Worm (Caenorhabditis elegans): ENCODE data around the gene srx-117.
"Not testable (repeated sequence)": the region's sequence is repeated elsewhere in the genome, so short reads cannot be mapped to it uniquely, and the experiment has no call there.

The srx-117 gene

ce11 chrV:5651905-5652304 lies 7.6 kb downstream of the srx-117 start:
- TF ChIP-seq hlh-30 (tag; optimal IDR thresholded peaks at IDR 0.05; ENCODE audit: insufficient read depth) (peak; percentile 19), unc-55 (GFP tag; optimal IDR thresholded peaks at IDR 0.05) (no peak), ceh-6 (GFP tag; optimal IDR thresholded peaks at IDR 0.05) (no peak), nhr-232 (tag; optimal IDR thresholded peaks at IDR 0.05) (no peak)

- no peak for TF ChIP-seq unc-86 (tag; optimal IDR thresholded peaks at IDR 0.05)
- no peak for TF ChIP-seq ceh-22 (tag; optimal IDR thresholded peaks at IDR 0.05)
- TF ChIP-seq elt-2 (tag; optimal IDR thresholded peaks at IDR 0.05) = peak; percentile 17
Observed at ce11 chrV:5653990-5654499, 9.8 kb downstream of the srx-117 start, which contains the start of gene hex-2. TSS of gene hex-2 (plus strand) at chrV:5654449.

ce11 chrV:5660604-5661209 lies 16.4 kb downstream of the srx-117 start, which contains the start of the genes mut-14 and C14C11.2:
TSS of gene mut-14 (minus strand) at chrV:5660704.
TSS of gene C14C11.2 (plus strand) at chrV:5661159.
- no peak for TF ChIP-seq K02D7.2 (tag; optimal IDR thresholded peaks at IDR 0.05)
- no peak for TF ChIP-seq ceh-2 (tag; optimal IDR thresholded peaks at IDR 0.05)
- no peak for TF ChIP-seq npax-4 (tag; optimal IDR thresholded peaks at IDR 0.05)
- TF ChIP-seq ets-4 (tag; optimal IDR thresholded peaks at IDR 0.05) = no peak
- no peak for TF ChIP-seq ttx-3 (tag; optimal IDR thresholded peaks at IDR 0.05)
- no peak for TF ChIP-seq dve-1 (tag; optimal IDR thresholded peaks at IDR 0.05)
- no peak for TF ChIP-seq ceh-24 (tag; optimal IDR thresholded peaks at IDR 0.05)
- no peak for TF ChIP-seq ref-2 (tag; optimal IDR thresholded peaks at IDR 0.05)
- TF ChIP-seq lin-11 (tag; optimal IDR thresholded peaks at IDR 0.05) = no peak
- TF ChIP-seq nhr-11 (tag; optimal IDR thresholded peaks at IDR 0.05) = no peak
- TF ChIP-seq ztf-16 (tag; optimal IDR thresholded peaks at IDR 0.05) = no peak
- TF ChIP-seq mec-3 (tag; optimal IDR thresholded peaks at IDR 0.05; ENCODE audit: borderline replicate concordance) = no peak
- no peak for TF ChIP-seq lim-6 (tag; optimal IDR thresholded peaks at IDR 0.05)
- no peak for TF ChIP-seq unc-42 (tag; optimal IDR thresholded peaks at IDR 0.05)
- TF ChIP-seq pros-1 (tag; optimal IDR thresholded peaks at IDR 0.05) = no peak
- TF ChIP-seq hlh-30 (tag; optimal IDR thresholded peaks at IDR 0.05; ENCODE audit: insufficient read depth) = no peak
- TF ChIP-seq tbx-7 (tag; optimal IDR thresholded peaks at IDR 0.05) = no peak
- no peak for TF ChIP-seq unc-86 (tag; optimal IDR thresholded peaks at IDR 0.05)
- no peak for TF ChIP-seq K09A11.1 (tag; optimal IDR thresholded peaks at IDR 0.05; ENCODE audit: insufficient read depth)

DNA sequence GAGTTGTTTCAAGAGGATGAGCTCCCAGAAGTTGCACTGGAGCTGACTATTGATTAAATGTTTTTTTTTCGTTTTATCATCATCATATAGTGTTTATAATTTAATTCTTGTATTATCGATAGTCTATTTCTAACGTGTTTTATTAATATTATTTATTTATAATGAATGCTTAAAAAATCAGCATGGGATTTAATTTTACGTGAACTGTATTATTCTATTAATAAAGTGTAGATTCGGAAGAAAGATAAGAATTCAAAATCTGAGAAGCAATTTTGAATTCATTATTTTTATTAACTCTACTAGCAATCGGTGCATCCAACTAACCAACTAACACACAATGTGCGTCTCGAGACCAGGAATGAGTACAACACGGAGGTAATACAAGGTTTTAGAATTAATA lies 19.0 kb downstream of the srx-117 start, which contains the start of gene C14C11.1:
C14C11.1 (plus strand) TSS at position 301 of the 400 bp plus-strand sequence.
- TF ChIP-seq ceh-9 (tag; optimal IDR thresholded peaks at IDR 0.05); elt-2 (tag; optimal IDR thresholded peaks at IDR 0.05); unc-3 (GFP tag; conservative IDR thresholded peaks at IDR 0.05); unc-3 (tag; optimal IDR thresholded peaks at IDR 0.05): not testable (repeated sequence)

- no peak for TF ChIP-seq nfya-1 (tag; optimal IDR thresholded peaks at IDR 0.05)
- TF ChIP-seq ceh-30 (tag; optimal IDR thresholded peaks at IDR 0.05) = no peak
- no peak for TF ChIP-seq zip-5 (tag; optimal IDR thresholded peaks at IDR 0.05)
- no peak for TF ChIP-seq mec-3 (tag; optimal IDR thresholded peaks at IDR 0.05; ENCODE audit: borderline replicate concordance)
- TF ChIP-seq ceh-9 (tag; optimal IDR thresholded peaks at IDR 0.05) = no peak
- no peak for TF ChIP-seq pha-2 (tag; optimal IDR thresholded peaks at IDR 0.05)
Observed at ce11 chrV:5666036-5666729, 21.9 kb downstream of the srx-117 start, which contains the start of gene C14C11.7. TSS of gene C14C11.7 (minus strand) at chrV:5666086.
